Fruit fly (Drosophila melanogaster): ENCODE results near the gene Dna2.

- TF ChIP-seq CG6808 (GFP tag; optimal IDR thresholded peaks at IDR 0.05) = no peak
- no peak for TF ChIP-seq ss (GFP tag; optimal IDR thresholded peaks at IDR 0.05)
- TF ChIP-seq dac (GFP tag; optimal IDR thresholded peaks at IDR 0.05) = no peak
- no peak for TF ChIP-seq svp (GFP tag)
- no peak for TF ChIP-seq Lpt (GFP tag; optimal IDR thresholded peaks at IDR 0.05)
- no peak for TF ChIP-seq lz (GFP tag; optimal IDR thresholded peaks at IDR 0.05)
- peak; percentile 49 for TF ChIP-seq Blimp-1 (GFP tag; optimal IDR thresholded peaks at IDR 0.05)
- TF ChIP-seq CG3032 (tag; optimal IDR thresholded peaks at IDR 0.05) = no peak
- no peak for TF ChIP-seq Gug (GFP tag; IDR thresholded peaks at IDR 0.05)
- TF ChIP-seq CG6854 (GFP tag; optimal IDR thresholded peaks at IDR 0.05) = no peak
These were observed 36.5 kb downstream of the Dna2 start for dm6 chrX:10046760-10047159.

All from whole organism, prepupa.